Worm (Caenorhabditis elegans): ENCODE data around the gene C36C5.4.
A peak's percentile ranks its signal among the peaks of the same experiment; 100 is the strongest.

DNA sequence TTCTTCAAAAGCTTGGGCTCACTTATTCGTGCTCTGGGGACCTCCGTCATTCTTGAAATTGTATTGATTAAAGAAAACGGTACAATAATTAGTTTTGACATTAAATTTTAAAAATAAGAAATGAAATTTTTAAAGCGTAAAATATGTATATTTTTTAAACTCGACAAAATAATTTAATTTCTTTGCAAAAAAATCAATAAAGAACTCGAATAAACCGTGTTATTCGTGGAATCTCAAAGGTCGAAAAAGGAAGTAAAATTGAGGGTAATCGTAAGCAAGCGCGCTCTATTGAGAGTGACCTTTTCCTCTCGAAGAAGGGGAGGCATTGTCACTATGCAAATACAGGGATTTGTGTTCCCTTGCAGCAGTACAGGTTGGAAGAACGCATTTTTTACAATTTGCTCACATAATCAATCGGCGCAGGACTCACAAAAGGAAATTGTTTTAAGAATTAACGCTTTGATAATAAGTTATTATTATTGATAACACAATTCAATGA, 28.6 kb downstream of the C36C5.4 start, which contains the start of gene Y73C8B.2:
- TF ChIP-seq ama-1 (optimal IDR thresholded peaks at IDR 0.05) (no peak), sea-1 (GFP tag; conservative IDR thresholded peaks at IDR 0.05) (no peak), F13C5.2 (tag; optimal IDR thresholded peaks at IDR 0.05) (peak; percentile 5), hmg-4 (GFP tag; optimal IDR thresholded peaks at IDR 0.05) (no peak), hmbx-1 (tag; optimal IDR thresholded peaks at IDR 0.05) (no peak), scrt-1 (GFP tag; IDR thresholded peaks at IDR 0.05) (no peak), tbx-11 (GFP tag; IDR thresholded peaks at IDR 0.05) (peak; percentile 39; the same call in 1 of the 2 replicates)

Data from whole organism, early embryonic.